Worm (Caenorhabditis elegans) whole organism, midembryonic: ENCODE measurements around the gene K07H8.12.

ENCODE experiments used
- klf-2 ChIP-seq: fragments of 200-800 bp; sonication (Bioruptor generic); conservative IDR thresholded peaks from 2 replicates; pipeline ENCODE4 v1.3.6; 2022; ENCODE audit warnings: missing genetic modification reagents, missing genetic modification characterization, missing compliant biosample characterization
- med-1 ChIP-seq: sonication (generic microtip); optimal IDR thresholded peaks from 2 replicates; lab custom pipeline; 2017; ENCODE audit warnings: missing genetic modification characterization, mild to moderate bottlenecking, missing compliant biosample characterization, antibody characterized with exemption, missing genetic modification reagents; ENCODE audit not compliant: insufficient read depth
- ref-1 ChIP-seq: fragments of 200-800 bp; sonication (Bioruptor generic); conservative IDR thresholded peaks from 2 replicates; pipeline ENCODE4 v1.3.6; 2022; ENCODE audit warnings: missing genetic modification reagents, missing genetic modification characterization, missing compliant biosample characterization
- ztf-29 ChIP-seq: fragments of 200-800 bp; sonication (Bioruptor generic); IDR thresholded peaks from 2 replicates; pipeline ENCODE4 v1.3.6; 2022; ENCODE audit warnings: missing genetic modification reagents, missing genetic modification characterization, missing compliant biosample characterization

- no peak for TF ChIP-seq med-1 (GFP tag; lab: Kevin White, UChicago)
- TF ChIP-seq ref-1 (GFP tag; lab: Robert Waterston, UW) = no peak
- no peak for TF ChIP-seq klf-2 (GFP tag; lab: Robert Waterston, UW)
- no peak for TF ChIP-seq ztf-29 (GFP tag; lab: Robert Waterston, UW)
Measured at ce11 chrIV:8241312-8241833, 35.1 kb downstream of the K07H8.12 start.
